Worm (Caenorhabditis elegans): ENCODE measurements around the gene acs-9.

DNA sequence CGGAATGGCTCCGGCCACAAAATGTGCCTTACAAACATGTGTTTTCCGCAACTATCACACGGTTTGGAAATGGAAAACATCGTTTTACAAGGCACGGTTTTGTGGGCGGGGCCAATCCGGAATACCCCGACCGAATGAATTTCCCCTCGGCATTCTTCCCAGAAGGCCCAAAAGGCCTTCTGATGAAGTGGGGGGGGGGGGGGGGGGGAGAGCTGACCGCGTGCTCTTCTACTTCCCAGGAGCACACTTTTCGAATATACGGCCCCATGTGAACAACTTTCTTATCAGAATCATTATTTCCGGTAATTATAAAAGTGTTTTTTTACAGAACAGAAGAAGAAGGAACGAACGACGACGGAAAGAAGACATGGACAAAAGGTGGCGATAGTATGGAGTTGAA, 3.7 kb upstream of the acs-9 start:
- TF ChIP-seq him-1 (tag; optimal IDR thresholded peaks at IDR 0.05): no peak
- no peak for TF ChIP-seq dao-5 (tag; optimal IDR thresholded peaks at IDR 0.05)

Measured in whole organism, L4/young adult.